Worm (Caenorhabditis elegans) whole organism, L1 larva: ENCODE measurements around the gene str-240.

Experiments used
- elt-3 ChIP-seq, 6 experiments: fragments of 150-350 bp in 1 of 6; sonication (generic microtip); optimal IDR thresholded peaks; 2 replicates each; lab custom pipeline; 2017 to 2018; ENCODE audit warnings: missing biosample characterization in 6 of 6, missing genetic modification characterization in 6 of 6, inconsistent platforms in 1 of 6
- fos-1 ChIP-seq: fragments of 150-350 bp; optimal IDR thresholded peaks from 2 replicates; lab custom pipeline; 2014; ENCODE audit warnings: missing biosample characterization, missing genetic modification characterization
- irx-1 ChIP-seq: sonication (generic microtip); optimal IDR thresholded peaks from 2 replicates; lab custom pipeline; 2016; ENCODE audit warnings: missing genetic modification characterization, missing compliant biosample characterization
- jun-1 ChIP-seq: fragments of 150-350 bp; optimal IDR thresholded peaks from 2 replicates; lab custom pipeline; 2014; ENCODE audit warnings: missing biosample characterization, missing genetic modification reagents, missing genetic modification characterization
- lin-35 ChIP-seq, 2 experiments: fragments of 150-350 bp; optimal IDR thresholded peaks; 2 replicates each; lab custom pipeline; 2014; ENCODE audit warnings: missing biosample characterization in 2 of 2, missing genetic modification characterization in 2 of 2, missing genetic modification reagents in 2 of 2
- lsy-2 ChIP-seq, 2 experiments: fragments of 150-350 bp; optimal IDR thresholded peaks; 2 replicates each; lab custom pipeline; 2014; ENCODE audit warnings: missing biosample characterization in 2 of 2, missing genetic modification characterization in 2 of 2
- nhr-71 ChIP-seq: sonication (generic microtip); optimal IDR thresholded peaks from 2 replicates; lab custom pipeline; 2016; ENCODE audit warnings: mild to moderate bottlenecking, missing genetic modification characterization, moderate library complexity, missing compliant biosample characterization

DNA sequence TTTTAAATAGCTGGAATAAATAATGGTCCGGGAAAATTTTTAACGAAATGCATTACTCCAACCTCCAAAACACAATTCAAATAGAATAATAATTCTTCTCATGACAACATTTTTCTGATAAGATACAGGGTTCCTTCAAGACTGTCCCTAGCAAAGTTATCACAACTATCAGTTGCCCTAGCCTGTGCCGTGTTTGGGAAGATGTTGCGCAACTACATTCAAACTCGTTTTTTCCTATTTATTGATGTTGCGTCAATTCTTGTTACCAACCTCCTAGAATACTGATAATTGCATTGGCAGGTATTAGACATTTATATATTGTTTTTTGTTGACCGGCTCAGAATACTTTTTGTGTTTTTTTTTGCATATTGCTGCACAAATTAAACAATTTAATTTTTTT is 33.3 kb upstream of the str-240 start:
- no peak for TF ChIP-seq elt-3 (tag; optimal IDR thresholded peaks at IDR 0.05; lab: Kevin White, UChicago)
- no peak for TF ChIP-seq fos-1 (tag; lab: Kevin White, UChicago)
- TF ChIP-seq irx-1: no peak
- no peak for TF ChIP-seq lin-35 (GFP tag; optimal IDR thresholded peaks at IDR 0.05; lab: Kevin White, UChicago)
- no peak for TF ChIP-seq lsy-2 (tag; optimal IDR thresholded peaks at IDR 0.05; lab: Kevin White, UChicago)
- no peak for TF ChIP-seq nhr-71 (tag; lab: Kevin White, UChicago)
- TF ChIP-seq jun-1 (tag; lab: Kevin White, UChicago): no peak
